Worm (Caenorhabditis elegans): ENCODE data around the gene B0393.7.

Gene B0393.7

ce11 chrIII:4778003-4778402 lies at the start of gene B0393.7:
Gene B0393.7 (minus strand): TSS chrIII:4778103.
- TF ChIP-seq W03F9.2 (tag; optimal IDR thresholded peaks at IDR 0.05) (no peak), him-1 (tag; optimal IDR thresholded peaks at IDR 0.05) (no peak), dao-5 (tag; optimal IDR thresholded peaks at IDR 0.05) (no peak)

ce11 chrIII:4826606-4827005 lies 48.7 kb upstream of the B0393.7 start, which contains the start of gene F26A1.3:
Gene F26A1.3 (plus strand): TSS chrIII:4826906.
- no peak for TF ChIP-seq him-1 (tag; optimal IDR thresholded peaks at IDR 0.05)
- TF ChIP-seq dao-5 (tag; optimal IDR thresholded peaks at IDR 0.05) = no peak

ce11 chrIII:4822140-4822539 lies 44.2 kb upstream of the B0393.7 start, which contains the start of gene F26A1.8:
Gene F26A1.8 (minus strand): TSS chrIII:4822240.
- TF ChIP-seq dao-5 (tag; optimal IDR thresholded peaks at IDR 0.05) (no peak), W03F9.2 (tag; optimal IDR thresholded peaks at IDR 0.05) (no peak), him-1 (tag; optimal IDR thresholded peaks at IDR 0.05) (no peak)

- TF ChIP-seq dao-5 (tag; optimal IDR thresholded peaks at IDR 0.05) (no peak), W03F9.2 (tag; optimal IDR thresholded peaks at IDR 0.05) (no peak), him-1 (tag; optimal IDR thresholded peaks at IDR 0.05) (no peak)
Observed at ce11 chrIII:4819843-4820242, 41.9 kb upstream of the B0393.7 start, which contains the start of gene F26A1.7. Gene F26A1.7 (minus strand): TSS chrIII:4819943.

- TF ChIP-seq him-1 (tag; optimal IDR thresholded peaks at IDR 0.05) (no peak), dao-5 (tag; optimal IDR thresholded peaks at IDR 0.05) (no peak), W03F9.2 (tag; optimal IDR thresholded peaks at IDR 0.05) (no peak)
Observed at ce11 chrIII:4817240-4817639, 39.3 kb upstream of the B0393.7 start, which contains the start of gene F26A1.4. Gene F26A1.4 (plus strand): TSS chrIII:4817540.

ce11 chrIII:4814730-4815129 lies 36.8 kb upstream of the B0393.7 start, which contains the start of gene arl-6:
Gene arl-6 (minus strand): TSS chrIII:4814830.
- no peak for TF ChIP-seq him-1 (tag; optimal IDR thresholded peaks at IDR 0.05)
- no peak for TF ChIP-seq dao-5 (tag; optimal IDR thresholded peaks at IDR 0.05)
- TF ChIP-seq W03F9.2 (tag; optimal IDR thresholded peaks at IDR 0.05) = no peak

ce11 chrIII:4811195-4811594 lies 33.3 kb upstream of the B0393.7 start, which contains the start of gene C38D4.7:
Gene C38D4.7 (minus strand): TSS chrIII:4811295.
- no peak for TF ChIP-seq dao-5 (tag; optimal IDR thresholded peaks at IDR 0.05)
- TF ChIP-seq him-1 (tag; optimal IDR thresholded peaks at IDR 0.05) = no peak
- no peak for TF ChIP-seq W03F9.2 (tag; optimal IDR thresholded peaks at IDR 0.05)

ce11 chrIII:4809526-4810153 lies 31.7 kb upstream of the B0393.7 start, which contains the start of gene pal-1:
Gene pal-1 (minus strand): TSS chrIII:4809576.
- TF ChIP-seq W03F9.2 (tag; optimal IDR thresholded peaks at IDR 0.05) (no peak), dao-5 (tag; optimal IDR thresholded peaks at IDR 0.05) (no peak), him-1 (tag; optimal IDR thresholded peaks at IDR 0.05) (no peak)

ce11 chrIII:4808089-4808488 lies 30.2 kb upstream of the B0393.7 start:
- no peak for TF ChIP-seq W03F9.2 (tag; optimal IDR thresholded peaks at IDR 0.05)
- TF ChIP-seq him-1 (tag; optimal IDR thresholded peaks at IDR 0.05) = no peak
- no peak for TF ChIP-seq dao-5 (tag; optimal IDR thresholded peaks at IDR 0.05)

ce11 chrIII:4806345-4806744 lies 28.4 kb upstream of the B0393.7 start:
- no peak for TF ChIP-seq dao-5 (tag; optimal IDR thresholded peaks at IDR 0.05)
- TF ChIP-seq him-1 (tag; optimal IDR thresholded peaks at IDR 0.05) = no peak
- TF ChIP-seq W03F9.2 (tag; optimal IDR thresholded peaks at IDR 0.05) = no peak

ce11 chrIII:4802707-4803106 lies 24.8 kb upstream of the B0393.7 start, which contains the start of gene metl-5:
Gene metl-5 (plus strand): TSS chrIII:4803007.
- no peak for TF ChIP-seq W03F9.2 (tag; optimal IDR thresholded peaks at IDR 0.05)
- no peak for TF ChIP-seq him-1 (tag; optimal IDR thresholded peaks at IDR 0.05)
- no peak for TF ChIP-seq dao-5 (tag; optimal IDR thresholded peaks at IDR 0.05)

- TF ChIP-seq him-1 (tag; optimal IDR thresholded peaks at IDR 0.05) (no peak), W03F9.2 (tag; optimal IDR thresholded peaks at IDR 0.05) (no peak), dao-5 (tag; optimal IDR thresholded peaks at IDR 0.05) (no peak)
Observed at ce11 chrIII:4796536-4796935, 18.6 kb upstream of the B0393.7 start, which contains the start of gene tag-325. Gene tag-325 (plus strand): TSS chrIII:4796836.

ce11 chrIII:4796039-4796438 lies 18.1 kb upstream of the B0393.7 start:
- peak; percentile 33 for TF ChIP-seq W03F9.2 (tag; optimal IDR thresholded peaks at IDR 0.05)
- TF ChIP-seq dao-5 (tag; optimal IDR thresholded peaks at IDR 0.05) = no peak

ce11 chrIII:4792560-4793136 lies 14.7 kb upstream of the B0393.7 start, which contains the start of gene mip-1:
Gene mip-1 (plus strand): TSS chrIII:4793086.
- TF ChIP-seq dao-5 (tag; optimal IDR thresholded peaks at IDR 0.05) = no peak
- TF ChIP-seq him-1 (tag; optimal IDR thresholded peaks at IDR 0.05) = no peak
- TF ChIP-seq W03F9.2 (tag; optimal IDR thresholded peaks at IDR 0.05) = no peak
